Fruit fly (Drosophila melanogaster) S2 (cell line): Measurements from ENCODE around the gene Jon65Aiv.

ENCODE experiments used
- CG8478 ChIP-seq: fragments of >200 bp; optimal IDR thresholded peaks from 2 replicates; lab custom pipeline; 2018
- CTCF ChIP-seq, 2 experiments: fragments of >200 bp; optimal IDR thresholded peaks; 2 replicates each; lab custom pipeline; 2018

- TF ChIP-seq CTCF (optimal IDR thresholded peaks at IDR 0.05; lab: Kevin White, UChicago) (no peak), CG8478 (no peak)
Measured at dm6 chr3L:6070119-6070518, 31.2 kb downstream of the Jon65Aiv start.
